Fruit fly (Drosophila melanogaster): ENCODE measurements around the gene par-6.

dm6 chrX:17732684-17733083 lies 29.5 kb downstream of the par-6 start:
- TF ChIP-seq Myc (optimal IDR thresholded peaks at IDR 0.05) (no peak), OdsH (GFP tag; optimal IDR thresholded peaks at IDR 0.05) (no peak), Hr78 (GFP tag; optimal IDR thresholded peaks at IDR 0.05) (no peak), psq (GFP tag; optimal IDR thresholded peaks at IDR 0.05) (no peak), dmrt93B (GFP tag; optimal IDR thresholded peaks at IDR 0.05) (no peak)

Data from whole organism, wandering third instar larva.